Fruit fly (Drosophila melanogaster) whole organism, embryonic: ENCODE measurements around the gene Tsp29Fb.

ENCODE experiments used
- Asciz ChIP-seq: fragments of 200-800 bp; sonication (Bioruptor generic); optimal IDR thresholded peaks from 2 replicates; lab custom pipeline; 2017; ENCODE audit warnings: missing biosample characterization, mild to moderate bottlenecking, missing genetic modification characterization, missing genetic modification reagents
- Awh ChIP-seq: fragments of 200-800 bp; sonication (Bioruptor generic); IDR thresholded peaks from 2 replicates; pipeline ENCODE4, ENCODE4 v1.3.6; 2022; ENCODE audit warnings: missing biosample characterization, missing genetic modification characterization
- Bteb2 ChIP-seq: fragments of 200-800 bp; sonication (Bioruptor generic); optimal IDR thresholded peaks from 2 replicates; lab custom pipeline; 2016; ENCODE audit warnings: missing biosample characterization, missing genetic modification characterization
- CG10366 ChIP-seq: fragments of 200-800 bp; sonication (Bioruptor generic); IDR thresholded peaks from 2 replicates; pipeline ENCODE4 v1.3.6; 2022; ENCODE audit warnings: missing biosample characterization, missing genetic modification characterization
- CG10462 ChIP-seq: fragments of 200-800 bp; sonication (Bioruptor generic); optimal IDR thresholded peaks from 2 replicates; lab custom pipeline; 2016; ENCODE audit warnings: missing biosample characterization, missing genetic modification characterization
- CG10543 ChIP-seq: fragments of 200-800 bp; sonication (Bioruptor generic); optimal IDR thresholded peaks from 3 replicates; lab custom pipeline; 2017; ENCODE audit warnings: missing biosample characterization, mild to moderate bottlenecking, missing genetic modification characterization, moderate library complexity
- CG10565 ChIP-seq: fragments of 200-800 bp; sonication (Bioruptor generic); optimal IDR thresholded peaks from 3 replicates; lab custom pipeline; 2016; ENCODE audit warnings: missing biosample characterization, mild to moderate bottlenecking, missing genetic modification characterization
- CG10959 ChIP-seq: fragments of 200-800 bp; sonication (Bioruptor generic); IDR thresholded peaks from 2 replicates; pipeline ENCODE4 v1.3.6; 2022; ENCODE audit warnings: missing biosample characterization, missing genetic modification characterization
- CG10979 ChIP-seq: fragments of 200-800 bp; sonication (Bioruptor generic); optimal IDR thresholded peaks from 2 replicates; lab custom pipeline; 2018; ENCODE audit warnings: missing biosample characterization, mild to moderate bottlenecking, missing genetic modification characterization, moderate library complexity
- CG11398 ChIP-seq: fragments of 200-800 bp; sonication (Bioruptor generic); optimal IDR thresholded peaks from 2 replicates; lab custom pipeline; 2016; ENCODE audit warnings: missing biosample characterization, missing genetic modification characterization
- CG15601 ChIP-seq: fragments of 200-800 bp; sonication (Bioruptor generic); optimal IDR thresholded peaks from 3 replicates; lab custom pipeline; 2019; ENCODE audit warnings: missing biosample characterization, mild to moderate bottlenecking, missing genetic modification characterization, moderate library complexity
- CG15696 ChIP-seq: fragments of 200-800 bp; sonication (Bioruptor generic); optimal IDR thresholded peaks from 2 replicates; lab custom pipeline; 2019; ENCODE audit warnings: missing biosample characterization, mild to moderate bottlenecking, missing genetic modification characterization, moderate library complexity
- CG18599 ChIP-seq: fragments of 200-800 bp; sonication (Bioruptor generic); optimal IDR thresholded peaks from 3 replicates; lab custom pipeline; 2017; ENCODE audit warnings: missing biosample characterization, missing genetic modification characterization, mild to moderate bottlenecking, moderate library complexity, missing genetic modification reagents
- CG31365 ChIP-seq: fragments of 200-800 bp; sonication (Bioruptor generic); optimal IDR thresholded peaks from 2 replicates; lab custom pipeline; 2018; ENCODE audit warnings: missing biosample characterization, mild to moderate bottlenecking, missing genetic modification characterization
- CG32532 ChIP-seq: fragments of 200-800 bp; sonication (Bioruptor generic); IDR thresholded peaks from 2 replicates; pipeline ENCODE4 v1.3.6; 2022; ENCODE audit warnings: missing biosample characterization, missing genetic modification characterization
- CG4404 ChIP-seq: fragments of 200-800 bp; sonication (Bioruptor generic); IDR thresholded peaks from 2 replicates; pipeline ENCODE4 v1.3.6; 2022; ENCODE audit warnings: missing biosample characterization, missing genetic modification characterization
- CG7786 ChIP-seq: fragments of 200-800 bp; sonication (Bioruptor generic); optimal IDR thresholded peaks from 2 replicates; lab custom pipeline; 2016; ENCODE audit warnings: missing biosample characterization, missing genetic modification characterization
- CG8388 ChIP-seq: fragments of 200-800 bp; sonication (Bioruptor generic); optimal IDR thresholded peaks from 2 replicates; lab custom pipeline; 2019; ENCODE audit warnings: missing biosample characterization, mild to moderate bottlenecking, missing genetic modification characterization, moderate library complexity
- Camta ChIP-seq: fragments of 200-800 bp; sonication (Bioruptor generic); optimal IDR thresholded peaks from 2 replicates; lab custom pipeline; 2016; ENCODE audit warnings: missing biosample characterization, missing genetic modification characterization
- D19A ChIP-seq: fragments of 200-800 bp; optimal IDR thresholded peaks from 3 replicates; lab custom pipeline; 2019; ENCODE audit warnings: missing biosample characterization, mild to moderate bottlenecking, missing genetic modification characterization, moderate library complexity
- Dek ChIP-seq: fragments of 200-800 bp; sonication (Bioruptor generic); optimal IDR thresholded peaks from 3 replicates; lab custom pipeline; 2019; ENCODE audit warnings: missing biosample characterization, mild to moderate bottlenecking, missing genetic modification characterization, moderate library complexity
- Dfd ChIP-seq, 2 experiments: fragments of >200 bp; optimal IDR thresholded peaks; 2 replicates each; lab custom pipeline; 2017; ENCODE audit warnings: missing biosample characterization in 2 of 2, missing genetic modification characterization in 2 of 2
- Dp ChIP-seq: fragments of 200-800 bp; sonication (Bioruptor generic); optimal IDR thresholded peaks from 2 replicates; lab custom pipeline; 2018; ENCODE audit warnings: missing biosample characterization, mild to moderate bottlenecking, missing genetic modification characterization, moderate library complexity
- HLH3B ChIP-seq: fragments of 200-800 bp; sonication (Bioruptor generic); IDR thresholded peaks from 2 replicates; pipeline ENCODE4 v1.3.6; 2022; ENCODE audit warnings: missing biosample characterization, missing genetic modification characterization
- Max ChIP-seq: fragments of 200-800 bp; sonication (Bioruptor generic); optimal IDR thresholded peaks from 2 replicates; lab custom pipeline; 2016; ENCODE audit warnings: missing biosample characterization, mild to moderate bottlenecking, missing genetic modification characterization
- NC2α ChIP-seq: fragments of 200-800 bp; sonication (Bioruptor generic); optimal IDR thresholded peaks from 2 replicates; lab custom pipeline; 2016; ENCODE audit warnings: missing biosample characterization, missing genetic modification characterization
- NK7.1 ChIP-seq: fragments of 200-800 bp; sonication (Bioruptor generic); optimal IDR thresholded peaks from 3 replicates; lab custom pipeline; 2016; ENCODE audit warnings: missing biosample characterization, missing genetic modification characterization
- Neu2 ChIP-seq: fragments of 200-800 bp; sonication (Bioruptor generic); optimal IDR thresholded peaks from 3 replicates; lab custom pipeline; 2016; ENCODE audit warnings: missing biosample characterization, missing genetic modification characterization, borderline replicate concordance
- Spps ChIP-seq: fragments of 200-800 bp; sonication (Bioruptor generic); optimal IDR thresholded peaks from 2 replicates; lab custom pipeline; 2018; ENCODE audit warnings: missing biosample characterization, mild to moderate bottlenecking, missing genetic modification characterization
- Ssrp ChIP-seq: fragments of 200-800 bp; sonication (Bioruptor generic); optimal IDR thresholded peaks from 2 replicates; lab custom pipeline; 2018; ENCODE audit warnings: missing biosample characterization, mild to moderate bottlenecking, missing genetic modification characterization, moderate library complexity
- Taf1 ChIP-seq: fragments of 200-800 bp; sonication (Bioruptor generic); IDR thresholded peaks from 2 replicates; pipeline ENCODE4 v1.3.6; 2022; ENCODE audit warnings: missing biosample characterization, missing genetic modification characterization
- btn ChIP-seq: fragments of 200-800 bp; sonication (Bioruptor generic); optimal IDR thresholded peaks from 2 replicates; lab custom pipeline; 2016; ENCODE audit warnings: missing biosample characterization, missing genetic modification characterization
- da ChIP-seq: fragments of 200-800 bp; sonication (Bioruptor generic); optimal IDR thresholded peaks from 2 replicates; lab custom pipeline; 2016; ENCODE audit warnings: missing biosample characterization, missing genetic modification characterization
- dati ChIP-seq: fragments of 200-800 bp; sonication (Bioruptor generic); IDR thresholded peaks from 2 replicates; pipeline ENCODE4 v1.3.6; 2022; ENCODE audit warnings: missing biosample characterization, missing genetic modification characterization
- en ChIP-seq: fragments of 200-800 bp; sonication (Bioruptor generic); optimal IDR thresholded peaks from 2 replicates; lab custom pipeline; 2016; ENCODE audit warnings: missing biosample characterization, missing genetic modification characterization
- fd96Cb ChIP-seq: fragments of 200-800 bp; sonication (Bioruptor generic); optimal IDR thresholded peaks from 2 replicates; lab custom pipeline; 2018; ENCODE audit warnings: missing biosample characterization, mild to moderate bottlenecking, missing genetic modification characterization, moderate library complexity
- grau ChIP-seq: fragments of 200-800 bp; optimal IDR thresholded peaks from 3 replicates; lab custom pipeline; 2019; ENCODE audit warnings: missing biosample characterization, mild to moderate bottlenecking, missing genetic modification characterization, moderate library complexity
- grn ChIP-seq: fragments of 200-800 bp; sonication (Bioruptor generic); optimal IDR thresholded peaks from 3 replicates; lab custom pipeline; 2017; ENCODE audit warnings: missing biosample characterization, missing genetic modification characterization
- inv ChIP-seq: fragments of 200-800 bp; sonication (Bioruptor generic); IDR thresholded peaks from 2 replicates; pipeline ENCODE4 v1.3.6; 2022; ENCODE audit warnings: missing biosample characterization, missing genetic modification characterization; ENCODE audit not compliant: partially characterized antibody
- nmo ChIP-seq: fragments of 200-800 bp; sonication (Bioruptor generic); optimal IDR thresholded peaks from 2 replicates; lab custom pipeline; 2018; ENCODE audit warnings: missing biosample characterization, mild to moderate bottlenecking, missing genetic modification characterization, moderate library complexity
- oc ChIP-seq: fragments of 200-800 bp; sonication (Bioruptor generic); optimal IDR thresholded peaks from 2 replicates; lab custom pipeline; 2018; ENCODE audit warnings: missing biosample characterization, mild to moderate bottlenecking, missing genetic modification characterization, moderate library complexity
- onecut ChIP-seq: fragments of 200-800 bp; sonication (Bioruptor generic); IDR thresholded peaks from 2 replicates; pipeline ENCODE4 v1.3.6; 2022; ENCODE audit warnings: missing biosample characterization, missing genetic modification characterization
- pfk ChIP-seq: fragments of 200-800 bp; sonication (Bioruptor generic); optimal IDR thresholded peaks from 2 replicates; lab custom pipeline; 2018; ENCODE audit warnings: missing biosample characterization, mild to moderate bottlenecking, missing genetic modification characterization, moderate library complexity
- repo ChIP-seq: fragments of 200-800 bp; sonication (Bioruptor generic); optimal IDR thresholded peaks from 2 replicates; lab custom pipeline; 2016; ENCODE audit warnings: missing biosample characterization, missing genetic modification characterization
- sna ChIP-seq: fragments of 200-800 bp; sonication (Bioruptor generic); IDR thresholded peaks from 2 replicates; pipeline ENCODE4 v1.3.6; 2022; ENCODE audit warnings: missing biosample characterization, missing genetic modification characterization; ENCODE audit not compliant: partially characterized antibody
- stwl ChIP-seq: fragments of 200-800 bp; sonication (Bioruptor generic); optimal IDR thresholded peaks from 3 replicates; lab custom pipeline; 2018; ENCODE audit warnings: missing biosample characterization, mild to moderate bottlenecking, missing genetic modification characterization, moderate library complexity
- sug ChIP-seq: fragments of 200-800 bp; optimal IDR thresholded peaks from 2 replicates; lab custom pipeline; 2019; ENCODE audit warnings: missing biosample characterization, mild to moderate bottlenecking, missing genetic modification characterization, moderate library complexity
- tin ChIP-seq: fragments of 200-800 bp; sonication (Bioruptor generic); optimal IDR thresholded peaks from 3 replicates; lab custom pipeline; 2016; ENCODE audit warnings: missing biosample characterization, missing genetic modification characterization
- tna ChIP-seq: fragments of 200-800 bp; sonication (Bioruptor generic); IDR thresholded peaks from 2 replicates; pipeline ENCODE4 v1.3.6; 2022; ENCODE audit warnings: missing biosample characterization, missing genetic modification characterization; ENCODE audit not compliant: partially characterized antibody
- wor ChIP-seq: fragments of 200-800 bp; sonication (Bioruptor generic); IDR thresholded peaks from 2 replicates; pipeline ENCODE4 v1.3.6; 2022; ENCODE audit warnings: missing biosample characterization, missing genetic modification characterization
- z ChIP-seq: fragments of 200-800 bp; sonication (Bioruptor generic); IDR thresholded peaks from 3 replicates; pipeline ENCODE4 v1.3.6; 2022; ENCODE audit warnings: missing biosample characterization, missing genetic modification characterization

The Tsp29Fb gene

DNA sequence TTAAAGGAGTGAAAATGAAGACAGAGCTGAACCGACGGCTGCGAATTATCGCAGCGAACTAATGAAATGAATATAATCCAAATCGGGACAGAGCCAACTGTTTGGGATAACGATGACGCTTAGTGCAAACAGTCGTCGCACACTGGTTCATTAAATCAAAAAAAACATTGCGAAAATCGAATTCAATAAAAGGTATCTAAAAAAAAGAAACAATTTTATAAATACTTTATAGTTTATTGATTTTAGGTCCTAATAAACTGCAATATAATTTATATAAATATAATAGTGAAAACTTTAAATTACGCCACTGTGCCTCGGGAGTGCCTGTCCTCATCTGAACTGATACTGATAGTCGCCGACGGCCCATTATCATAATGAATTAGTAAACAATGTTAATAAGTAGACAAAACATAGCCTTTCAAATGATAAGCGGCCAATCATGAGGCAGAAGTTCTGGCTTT is 21.8 kb downstream of the Tsp29Fb start, which contains the start of gene CG31886 (continued):
- TF ChIP-seq dati (GFP tag; lab: Robert Waterston, UW) (0 out of 2 replicates have a peak, but pooled peaks have one; percentile 4), CG10959 (no peak), CG18599 (peak; percentile 62), CG4404 (no peak; the same call in 1 of the 2 replicates), Taf1 (GFP tag; lab: Robert Waterston, UW) (peak; percentile 52; the same call in 1 of the 2 replicates), Neu2 (GFP tag; lab: Kevin White, UChicago) (no peak), pfk (GFP tag; lab: Kevin White, UChicago) (no peak), Spps (tag; lab: Kevin White, UChicago) (no peak), nmo (GFP tag; lab: Kevin White, UChicago) (peak; percentile 15), CG10366 (GFP tag; lab: Robert Waterston, UW) (peak; percentile 34), repo (GFP tag; lab: Kevin White, UChicago) (no peak), CG10979 (tag; lab: Kevin White, UChicago) (peak; percentile 27), da (GFP tag; lab: Kevin White, UChicago) (no peak), CG11398 (GFP tag; lab: Kevin White, UChicago) (no peak), sug (tag; lab: Kevin White, UChicago) (no peak), grn (GFP tag; lab: Kevin White, UChicago) (no peak), stwl (no peak), CG10565 (no peak), Asciz (GFP tag; lab: Kevin White, UChicago) (no peak), NC2α (GFP tag; lab: Kevin White, UChicago) (no peak), en (GFP tag; lab: Kevin White, UChicago) (no peak), btn (GFP tag; lab: Kevin White, UChicago) (no peak), CG15601 (tag; lab: Kevin White, UChicago) (peak; percentile 8), CG31365 (tag; lab: Kevin White, UChicago) (no peak), onecut (GFP tag; lab: Robert Waterston, UW) (no peak), Awh (no peak), Camta (GFP tag; lab: Kevin White, UChicago) (no peak), D19A (no peak), tin (GFP tag; lab: Kevin White, UChicago) (peak; percentile 4), Bteb2 (GFP tag; lab: Kevin White, UChicago) (no peak), sna (GFP tag; lab: Robert Waterston, UW) (no peak), grau (tag; lab: Kevin White, UChicago) (peak; percentile 6), CG8388 (GFP tag; lab: Kevin White, UChicago) (peak; percentile 61), Ssrp (tag; lab: Kevin White, UChicago) (peak; percentile 22), CG15696 (tag; lab: Kevin White, UChicago) (peak; percentile 16), Max (no peak), oc (tag; lab: Kevin White, UChicago) (no peak), wor (GFP tag; lab: Robert Waterston, UW) (no peak), CG7786 (no peak), NK7.1 (GFP tag; lab: Kevin White, UChicago) (no peak), CG32532 (peak; percentile 43; the same call in 1 of the 2 replicates), CG10543 (GFP tag; lab: Kevin White, UChicago) (no peak), inv (GFP tag; lab: Robert Waterston, UW) (no peak), tna (GFP tag; lab: Robert Waterston, UW) (no peak), CG10462 (GFP tag; lab: Kevin White, UChicago) (no peak), Dek (tag; lab: Kevin White, UChicago) (peak; percentile 8), fd96Cb (tag; lab: Kevin White, UChicago) (no peak), z (GFP tag; lab: Robert Waterston, UW) (no peak), HLH3B (GFP tag; lab: Robert Waterston, UW) (no peak), Dfd (GFP tag; optimal IDR thresholded peaks at IDR 0.05; lab: Kevin White, UChicago) (no peak), Dp (no peak)
